Worm (Caenorhabditis elegans): ENCODE measurements around the gene fat-2.

fat-2 gene

ce11 chrIV:13370235-13370739 is 46.6 kb downstream of the fat-2 start, which contains the start of the genes rla-2, popl-7 and Y62E10A.24:
TSS of gene rla-2 (minus strand) at chrIV:13370285.
TSS of gene popl-7 (plus strand) at chrIV:13370689.
TSS of gene Y62E10A.24 (plus strand) at chrIV:13370710.
- TF ChIP-seq unc-130 (GFP tag; optimal IDR thresholded peaks at IDR 0.05) (no peak), atf-7 (tag; optimal IDR thresholded peaks at IDR 0.05) (no peak), F23B12.7 (tag; optimal IDR thresholded peaks at IDR 0.05; ENCODE audit: insufficient read depth) (peak; percentile 27), dpl-1 (GFP tag; optimal IDR thresholded peaks at IDR 0.05) (no peak), F33H1.4 (GFP tag; IDR thresholded peaks at IDR 0.05) (peak; percentile 79), rec-8 (tag; optimal IDR thresholded peaks at IDR 0.05) (no peak), madf-6 (GFP tag; IDR thresholded peaks at IDR 0.05) (peak; percentile 12; the same call in 1 of the 2 replicates), snpc-4 (GFP tag; optimal IDR thresholded peaks at IDR 0.05) (no peak), snpc-4 (tag; optimal IDR thresholded peaks at IDR 0.05) (peak in 1 of 4 experiments; percentile 3)

ce11 chrIV:13371699-13372098 is 48.0 kb downstream of the fat-2 start, which contains the start of gene Y62E10A.6:
TSS of gene Y62E10A.6 (plus strand) at chrIV:13371999.
- no peak for TF ChIP-seq F33H1.4 (GFP tag; IDR thresholded peaks at IDR 0.05)
- no peak for TF ChIP-seq B0035.1 (tag; optimal IDR thresholded peaks at IDR 0.05)
- peak; percentile 14 for TF ChIP-seq ztf-18 (tag; optimal IDR thresholded peaks at IDR 0.05)
- peak; percentile 6 for TF ChIP-seq lsl-1 (GFP tag; optimal IDR thresholded peaks at IDR 0.05)
- TF ChIP-seq ceh-27 (GFP tag; optimal IDR thresholded peaks at IDR 0.05) = no peak
- TF ChIP-seq unc-62 (GFP tag; optimal IDR thresholded peaks at IDR 0.05) = no peak

ce11 chrIV:13374918-13375317 is 51.2 kb downstream of the fat-2 start:
- TF ChIP-seq gei-17 (GFP tag; optimal IDR thresholded peaks at IDR 0.05) (no peak), F33H1.4 (GFP tag; IDR thresholded peaks at IDR 0.05) (no peak), unc-130 (GFP tag; optimal IDR thresholded peaks at IDR 0.05) (no peak), hlh-26 (GFP tag; conservative IDR thresholded peaks at IDR 0.05) (no peak), aptf-2 (GFP tag; conservative IDR thresholded peaks at IDR 0.05) (no peak), ztf-3 (GFP tag; optimal IDR thresholded peaks at IDR 0.05) (no peak), ccch-3 (GFP tag; optimal IDR thresholded peaks at IDR 0.05) (no peak), somi-1 (GFP tag; optimal IDR thresholded peaks at IDR 0.05) (no peak), zim-3 (tag; optimal IDR thresholded peaks at IDR 0.05) (no peak), rec-8 (tag; optimal IDR thresholded peaks at IDR 0.05) (no peak), hmg-20 (GFP tag; IDR thresholded peaks at IDR 0.05) (no peak), ceh-100 (GFP tag; IDR thresholded peaks at IDR 0.05) (no peak), nfya-1 (tag; optimal IDR thresholded peaks at IDR 0.05; ENCODE audit: borderline replicate concordance, insufficient read depth) (no peak), atf-7 (tag; optimal IDR thresholded peaks at IDR 0.05) (no peak), T26A5.8 (tag; optimal IDR thresholded peaks at IDR 0.05) (no peak)

Data from whole organism, young adult.